Fruit fly (Drosophila melanogaster) S2 (cell line): ENCODE data around the gene mub.

Experiments
- CG8478 ChIP-seq: fragments of >200 bp; optimal IDR thresholded peaks from 2 replicates; lab custom pipeline; 2018
- CTCF ChIP-seq, 2 experiments: fragments of >200 bp; optimal IDR thresholded peaks; 2 replicates each; lab custom pipeline; 2018

The mub gene

DNA sequence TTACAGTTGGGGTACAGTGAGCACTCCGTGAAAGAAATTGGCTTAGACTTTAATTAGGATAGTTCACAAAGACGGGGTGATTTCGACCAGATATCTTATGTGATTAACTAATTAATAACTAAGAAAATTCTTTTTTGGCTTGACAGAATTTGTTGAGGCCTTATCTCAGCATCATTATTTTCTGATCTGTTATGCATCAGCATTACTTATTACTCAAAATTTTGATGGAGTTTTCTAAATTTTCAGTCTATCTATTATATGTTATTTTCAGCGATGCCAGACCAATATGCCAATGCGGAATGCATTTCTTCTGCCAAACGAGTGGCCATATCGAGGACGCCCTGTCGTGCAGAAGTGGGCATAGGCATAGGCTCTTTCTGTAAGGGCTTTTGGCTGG is 39.0 kb downstream of the mub start:
- TF ChIP-seq CTCF (optimal IDR thresholded peaks at IDR 0.05; lab: Kevin White, UChicago), result no peak
- no peak for TF ChIP-seq CG8478 (lab: Kevin White, UChicago)

DNA sequence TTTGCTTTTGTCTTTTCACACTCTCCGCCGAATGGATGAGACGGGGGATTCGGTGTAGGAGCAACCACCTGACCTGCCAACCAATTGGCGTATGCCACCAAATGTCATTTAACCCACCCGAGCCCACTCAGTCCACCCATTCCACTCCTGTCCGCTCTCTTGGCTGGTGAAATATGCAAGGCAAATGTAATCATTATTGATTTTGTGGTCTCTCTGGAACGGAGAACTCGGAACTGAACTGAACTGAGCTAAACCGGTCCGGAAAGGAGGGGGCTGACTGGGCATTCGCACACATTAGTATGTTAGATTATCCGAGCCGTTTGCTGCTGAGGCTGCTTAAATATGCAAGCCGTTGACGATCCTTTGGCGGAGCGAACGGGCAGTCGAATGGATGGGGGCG is 39.5 kb downstream of the mub start:
- TF ChIP-seq CTCF (optimal IDR thresholded peaks at IDR 0.05; lab: Kevin White, UChicago) (no peak), CG8478 (lab: Kevin White, UChicago) (no peak)

- no peak for TF ChIP-seq CTCF (optimal IDR thresholded peaks at IDR 0.05; lab: Kevin White, UChicago)
- TF ChIP-seq CG8478 (lab: Kevin White, UChicago), result no peak
Measured at dm6 chr3L:21886883-21887559, 42.4 kb downstream of the mub start.

DNA sequence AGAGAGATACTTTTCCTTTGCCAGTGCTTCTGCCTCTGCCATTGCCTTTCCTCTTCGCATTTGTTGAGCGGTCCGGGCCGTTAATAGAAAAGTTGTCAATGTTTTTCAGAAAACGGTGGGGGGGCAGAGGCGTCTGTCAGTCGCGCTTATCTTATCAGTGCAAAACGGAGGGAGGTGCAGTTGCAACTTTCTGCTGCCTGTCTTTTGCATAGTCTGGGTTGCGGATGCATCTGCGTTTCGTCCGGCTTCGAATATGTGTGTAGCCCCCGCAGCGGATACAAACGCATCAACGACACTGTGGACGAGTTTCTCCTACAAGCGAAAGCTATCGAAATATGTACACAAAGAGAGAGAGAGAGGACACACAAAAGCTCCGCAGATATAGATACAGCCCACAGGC is 45.0 kb downstream of the mub start:
- no peak for TF ChIP-seq CG8478 (lab: Kevin White, UChicago)
- TF ChIP-seq CTCF (optimal IDR thresholded peaks at IDR 0.05; lab: Kevin White, UChicago), result no peak

DNA sequence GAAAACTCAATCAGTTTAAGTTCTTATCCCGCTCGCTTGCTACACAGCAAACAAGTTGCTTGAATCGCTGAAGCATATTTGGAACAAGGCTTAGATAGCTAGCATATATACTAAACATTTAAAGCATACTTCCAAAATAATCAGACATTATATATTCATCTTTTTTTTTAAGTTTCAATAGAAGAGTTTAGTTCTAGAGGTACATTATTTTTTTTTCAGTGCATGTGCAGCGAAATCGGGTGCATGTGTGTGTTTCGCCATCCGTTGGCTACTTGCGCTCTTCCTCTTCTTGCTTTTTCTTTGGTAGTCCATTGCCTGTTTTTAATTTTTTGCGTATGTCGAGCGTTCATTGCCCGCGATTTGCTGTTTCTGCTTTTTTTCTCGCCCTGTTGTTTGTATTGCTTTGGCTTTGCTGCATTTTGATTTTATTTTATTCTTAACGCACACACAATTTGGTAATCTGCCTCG is 46.8 kb downstream of the mub start:
- no peak for TF ChIP-seq CTCF (optimal IDR thresholded peaks at IDR 0.05; lab: Kevin White, UChicago)
- no peak for TF ChIP-seq CG8478 (lab: Kevin White, UChicago)

- TF ChIP-seq CG8478 (lab: Kevin White, UChicago), result no peak
- no peak for TF ChIP-seq CTCF (optimal IDR thresholded peaks at IDR 0.05; lab: Kevin White, UChicago)
Measured at dm6 chr3L:21892213-21892612, 47.6 kb downstream of the mub start.

DNA sequence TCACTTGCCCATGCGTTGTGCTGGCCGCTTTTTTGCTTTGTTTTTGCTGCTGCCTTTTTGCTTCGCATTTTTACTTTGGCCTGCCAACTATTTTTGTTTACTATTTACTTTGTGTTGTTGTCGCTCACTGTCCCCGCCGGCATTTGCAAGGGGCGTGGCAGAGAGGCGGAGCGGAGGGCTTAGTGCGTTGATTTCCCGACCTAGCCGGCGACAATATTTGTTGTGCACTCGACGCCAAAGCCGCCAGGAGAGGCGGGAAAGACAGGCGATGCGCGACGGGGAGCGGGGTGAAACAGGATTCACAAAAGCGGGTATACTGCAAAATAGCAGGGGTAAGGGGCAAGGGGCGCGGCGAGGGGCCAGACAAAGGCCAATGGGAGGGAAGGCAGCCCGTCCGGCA is 48.1 kb downstream of the mub start:
- TF ChIP-seq CG8478 (lab: Kevin White, UChicago), result no peak
- no peak for TF ChIP-seq CTCF (optimal IDR thresholded peaks at IDR 0.05; lab: Kevin White, UChicago)

DNA sequence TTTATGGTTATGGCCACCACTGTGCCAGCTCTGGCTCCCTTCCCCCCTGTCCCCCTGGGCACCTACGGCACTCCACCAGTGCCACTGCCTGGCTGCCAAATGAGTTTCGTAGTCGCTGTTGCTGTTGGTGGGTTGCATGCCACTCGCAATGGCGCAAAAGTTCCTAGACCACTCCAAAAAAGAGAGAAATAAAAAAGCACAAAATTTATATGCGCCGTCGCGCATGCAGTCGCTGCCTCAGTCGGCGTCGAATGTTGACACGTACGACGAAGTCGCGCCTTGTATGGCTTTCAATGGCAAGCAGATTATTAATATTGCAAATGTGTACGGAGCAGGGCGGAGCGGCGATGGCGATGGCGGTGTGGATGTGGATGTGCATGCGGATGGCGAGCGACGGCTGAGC is 49.1 kb downstream of the mub start:
- no peak for TF ChIP-seq CTCF (optimal IDR thresholded peaks at IDR 0.05; lab: Kevin White, UChicago)
- no peak for TF ChIP-seq CG8478 (lab: Kevin White, UChicago)

- no peak for TF ChIP-seq CG8478 (lab: Kevin White, UChicago)
- no peak for TF ChIP-seq CTCF (optimal IDR thresholded peaks at IDR 0.05; lab: Kevin White, UChicago)
Measured at dm6 chr3L:21894100-21894499, 49.5 kb downstream of the mub start.

DNA sequence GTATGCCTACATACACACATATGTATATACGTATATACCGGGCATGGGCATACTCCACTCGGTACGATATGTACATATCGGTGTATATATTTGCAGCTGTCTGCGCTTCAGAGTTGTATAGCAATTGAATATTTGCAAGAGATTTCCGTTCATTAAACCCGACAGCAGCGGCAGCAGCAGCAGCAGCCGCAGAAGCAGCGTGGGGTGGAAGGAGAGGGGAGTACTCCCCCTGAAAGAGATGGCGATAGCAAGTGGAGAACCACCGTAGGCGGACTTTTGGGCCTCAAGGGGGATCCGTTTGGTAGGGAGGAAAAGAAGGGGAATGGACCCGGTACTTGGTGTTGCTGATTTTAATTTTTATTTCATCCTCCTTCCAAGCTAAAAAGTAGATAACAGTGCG is 50.2 kb downstream of the mub start:
- TF ChIP-seq CTCF (optimal IDR thresholded peaks at IDR 0.05; lab: Kevin White, UChicago) (no peak), CG8478 (lab: Kevin White, UChicago) (no peak)

DNA sequence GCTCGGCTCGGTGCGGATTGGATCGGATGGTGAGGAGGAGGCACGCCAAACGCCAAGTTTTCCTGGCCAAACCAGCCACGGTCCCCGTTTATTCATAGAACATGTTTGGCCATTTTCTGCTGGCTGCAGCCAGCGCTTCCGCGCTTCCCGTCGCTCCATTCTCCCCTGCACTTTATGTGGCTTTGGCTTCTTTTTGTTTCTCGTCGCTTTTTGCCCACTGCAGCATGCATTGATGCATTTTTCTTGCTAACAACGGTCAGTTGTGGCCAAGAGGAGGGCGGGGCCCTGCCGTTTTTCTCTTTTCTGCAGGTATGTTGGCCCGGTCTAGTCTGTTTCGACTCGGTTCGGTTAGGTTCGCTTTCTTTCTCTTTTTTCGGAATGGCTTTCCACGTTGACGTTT is 51.6 kb downstream of the mub start:
- TF ChIP-seq CTCF (optimal IDR thresholded peaks at IDR 0.05; lab: Kevin White, UChicago) (no peak), CG8478 (lab: Kevin White, UChicago) (no peak)

DNA sequence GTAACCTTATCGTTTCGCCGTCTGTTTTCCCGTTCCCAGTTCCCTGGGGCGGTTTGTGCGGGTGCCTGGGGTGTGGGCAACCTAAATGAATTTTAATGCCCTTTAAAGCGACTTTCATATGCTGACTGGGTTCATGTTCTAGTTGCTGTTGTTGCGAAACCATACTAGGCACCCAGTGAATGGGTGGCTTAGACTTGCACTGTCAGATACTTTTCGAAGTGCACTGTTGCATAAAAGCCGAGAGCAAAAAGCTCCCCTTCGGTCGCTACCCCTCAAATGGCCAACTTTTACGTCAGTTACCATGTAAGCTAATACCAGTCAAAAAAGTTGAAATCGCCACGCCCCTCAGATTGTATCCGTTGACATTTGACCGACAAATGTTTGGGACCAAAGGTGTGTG is 54.9 kb downstream of the mub start:
- TF ChIP-seq CG8478 (lab: Kevin White, UChicago) (no peak), CTCF (optimal IDR thresholded peaks at IDR 0.05; lab: Kevin White, UChicago) (no peak)

DNA sequence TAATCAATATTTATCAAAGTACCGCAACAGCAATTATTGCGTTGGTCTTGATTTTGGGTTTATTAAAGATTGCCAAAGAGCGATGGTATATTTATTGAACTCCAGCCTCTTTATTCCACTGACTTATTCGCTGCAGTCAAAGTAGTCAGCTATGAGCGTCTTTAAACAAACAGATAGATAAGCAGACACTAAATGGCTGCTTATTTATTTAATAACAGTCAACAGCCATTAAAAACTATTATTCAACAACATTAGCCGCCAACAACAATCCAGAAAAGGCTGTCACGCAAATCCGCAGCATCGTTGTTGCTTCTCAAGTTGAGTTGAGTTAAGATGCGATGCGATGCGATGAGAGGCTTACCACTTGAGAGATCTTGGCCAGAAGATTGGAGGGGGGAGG is 64.3 kb downstream of the mub start:
- TF ChIP-seq CG8478 (lab: Kevin White, UChicago) (no peak), CTCF (optimal IDR thresholded peaks at IDR 0.05; lab: Kevin White, UChicago) (no peak)

DNA sequence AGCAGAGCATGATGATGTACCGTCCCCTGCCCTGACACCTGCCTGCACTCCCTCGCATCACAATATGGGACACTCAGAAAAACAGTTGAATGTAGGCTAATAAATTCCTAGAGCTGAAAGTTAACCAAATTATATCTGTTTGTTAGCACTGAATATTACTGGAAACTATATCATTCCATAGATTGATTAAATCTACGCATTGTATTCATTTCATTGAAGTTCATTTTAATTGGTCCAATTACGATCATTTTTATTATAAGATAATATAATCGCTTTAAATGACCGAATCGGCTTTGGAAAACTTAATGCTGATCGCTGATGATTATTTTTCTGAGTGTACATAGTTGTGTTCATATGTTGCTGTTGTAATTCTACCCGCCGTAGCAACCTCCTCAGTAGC is 74.0 kb downstream of the mub start:
- no peak for TF ChIP-seq CG8478 (lab: Kevin White, UChicago)
- no peak for TF ChIP-seq CTCF (optimal IDR thresholded peaks at IDR 0.05; lab: Kevin White, UChicago)

DNA sequence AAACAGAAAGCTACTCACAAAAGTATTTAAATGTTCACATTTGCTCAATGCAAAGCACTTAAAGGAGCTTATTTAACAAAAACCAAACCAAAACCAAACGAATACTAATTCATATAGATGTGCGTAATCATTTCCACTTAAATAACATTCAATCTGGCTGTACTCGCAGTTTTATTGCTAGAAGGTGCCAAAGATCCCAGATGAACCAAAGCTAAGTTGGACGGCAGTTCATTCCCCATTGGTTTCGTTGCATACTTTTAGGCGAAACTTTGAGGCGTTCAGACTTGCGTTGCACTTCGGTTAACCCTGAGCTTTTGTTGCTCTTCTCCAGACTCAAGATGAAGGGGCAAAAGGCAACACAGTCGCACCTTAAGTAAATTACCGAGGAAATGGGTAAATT is 85.6 kb downstream of the mub start:
- no peak for TF ChIP-seq CTCF (optimal IDR thresholded peaks at IDR 0.05; lab: Kevin White, UChicago)
- no peak for TF ChIP-seq CG8478 (lab: Kevin White, UChicago)

dm6 chr3L:21934462-21934861 is 89.9 kb downstream of the mub start, which contains the start of gene SLC22A:
SLC22A (plus strand) TSS chr3L:21934704.
- no peak for TF ChIP-seq CTCF (optimal IDR thresholded peaks at IDR 0.05; lab: Kevin White, UChicago)
- no peak for TF ChIP-seq CG8478 (lab: Kevin White, UChicago)
